Fruit fly (Drosophila melanogaster): ENCODE results near the gene CG2017.

- TF ChIP-seq CG16779 (GFP tag; IDR thresholded peaks at IDR 0.05) (no peak), CG6854 (GFP tag; optimal IDR thresholded peaks at IDR 0.05) (no peak), Adf1 (GFP tag; IDR thresholded peaks at IDR 0.05) (no peak), Hmr (GFP tag; optimal IDR thresholded peaks at IDR 0.05) (peak; percentile 8), dpn (GFP tag; optimal IDR thresholded peaks at IDR 0.05) (no peak), CG31441 (GFP tag; IDR thresholded peaks at IDR 0.05) (no peak), vfl (GFP tag; optimal IDR thresholded peaks at IDR 0.05) (no peak), CHES-1-like (GFP tag; optimal IDR thresholded peaks at IDR 0.05) (no peak), Pdp1 (GFP tag; optimal IDR thresholded peaks at IDR 0.05) (peak in 1 of 2 experiments; percentile 14), CG8478 (optimal IDR thresholded peaks at IDR 0.05) (no peak), wek (GFP tag; optimal IDR thresholded peaks at IDR 0.05) (no peak), ap (GFP tag; IDR thresholded peaks at IDR 0.05) (no peak)
Measured at dm6 chr3R:5871393-5871792, 9.2 kb upstream of the CG2017 start.
